Worm (Caenorhabditis elegans): Measurements from ENCODE around the gene nhr-48.

DNA sequence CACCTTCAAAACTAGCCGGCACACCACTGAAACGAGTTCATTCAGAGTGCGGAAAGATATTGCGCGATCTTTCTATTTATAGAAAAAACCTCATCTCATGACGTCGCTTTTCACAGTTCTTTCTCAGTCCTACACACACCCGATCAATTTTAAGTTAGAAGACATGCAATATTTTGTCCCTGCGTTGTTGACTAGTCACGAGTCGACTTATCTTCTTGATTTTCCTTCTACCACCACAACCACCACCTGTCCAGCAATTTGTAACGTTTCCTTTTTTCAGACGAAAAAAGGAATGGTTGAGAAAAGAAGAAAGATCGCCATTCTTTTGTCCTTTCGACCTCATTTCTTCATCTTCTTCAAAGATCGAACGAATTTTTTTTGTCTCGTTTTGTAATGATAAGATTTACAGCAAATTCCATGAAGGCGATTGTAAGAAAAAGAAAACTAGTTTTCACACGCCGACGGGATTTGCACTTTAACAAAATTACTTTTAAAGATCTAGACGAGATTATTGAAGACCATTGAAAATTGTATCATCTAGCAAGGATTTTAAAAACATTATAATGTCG lies 1.8 kb upstream of the nhr-48 start:
- TF ChIP-seq him-1 (tag; optimal IDR thresholded peaks at IDR 0.05) (no peak), dao-5 (tag; optimal IDR thresholded peaks at IDR 0.05) (no peak)

Measured in whole organism, L4/young adult.